Worm (Caenorhabditis elegans): Measurements from ENCODE around the gene F28C10.1.
A peak's percentile ranks its signal among the peaks of the same experiment; 100 is the strongest.

DNA sequence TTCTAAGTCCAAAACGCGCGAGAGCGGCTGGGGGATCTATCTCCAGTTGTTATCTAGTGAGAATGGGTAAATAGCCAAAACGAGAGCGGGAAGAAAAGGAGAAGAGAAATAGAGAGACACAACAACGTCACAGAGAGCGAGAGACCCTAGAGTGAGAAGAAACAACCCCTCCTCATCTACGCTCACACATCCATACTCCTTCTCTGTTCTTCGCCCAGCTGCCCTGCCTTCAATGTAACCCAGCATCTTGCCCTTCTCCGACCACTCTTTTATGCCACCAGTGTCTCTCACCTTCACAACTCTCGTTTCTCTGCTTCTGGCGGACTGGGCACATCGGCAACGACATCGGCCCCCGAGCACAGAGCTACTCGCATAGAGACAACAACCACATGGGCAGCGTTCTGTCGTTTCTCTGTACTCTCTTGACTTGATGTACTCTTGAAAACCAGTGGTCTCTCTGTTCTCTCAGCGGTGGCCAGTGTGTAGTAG is 50.4 kb downstream of the F28C10.1 start:
- TF ChIP-seq unc-39 (tag; optimal IDR thresholded peaks at IDR 0.05): peak; percentile 12
- peak; percentile 61 to 76 for TF ChIP-seq lsy-2 (tag; optimal IDR thresholded peaks at IDR 0.05)
- peak; percentile 48 for TF ChIP-seq nhr-23 (tag; optimal IDR thresholded peaks at IDR 0.05)
- peak; percentile 37 for TF ChIP-seq ceh-16 (tag; optimal IDR thresholded peaks at IDR 0.05)
- no peak for TF ChIP-seq lin-39 (tag; optimal IDR thresholded peaks at IDR 0.05)
- no peak for TF ChIP-seq ZK546.5 (tag; optimal IDR thresholded peaks at IDR 0.05)
- TF ChIP-seq blmp-1 (tag; optimal IDR thresholded peaks at IDR 0.05; ENCODE audit: insufficient read depth): peak; percentile 64
- TF ChIP-seq alr-1 (tag; optimal IDR thresholded peaks at IDR 0.05): no peak
- TF ChIP-seq elt-3 (tag; optimal IDR thresholded peaks at IDR 0.05): no peak
- TF ChIP-seq snpc-4 (tag; optimal IDR thresholded peaks at IDR 0.05): peak; percentile 54
